Fruit fly (Drosophila melanogaster) whole organism, embryonic: Measurements from ENCODE around the gene smg.

Experiments
- BEAF-32 ChIP-seq: fragments of 200-800 bp; sonication (Bioruptor generic); optimal IDR thresholded peaks from 3 replicates; lab custom pipeline; 2017; ENCODE audit warnings: missing biosample characterization, missing genetic modification characterization, mild to moderate bottlenecking, moderate library complexity, missing genetic modification reagents
- CG10431 ChIP-seq: fragments of 200-800 bp; sonication (Bioruptor generic); optimal IDR thresholded peaks from 3 replicates; lab custom pipeline; 2018; ENCODE audit warnings: missing biosample characterization, mild to moderate bottlenecking, missing genetic modification characterization
- CG11398 ChIP-seq: fragments of 200-800 bp; sonication (Bioruptor generic); optimal IDR thresholded peaks from 2 replicates; lab custom pipeline; 2016; ENCODE audit warnings: missing biosample characterization, missing genetic modification characterization
- CG13775 ChIP-seq: fragments of 200-800 bp; sonication (Bioruptor generic); optimal IDR thresholded peaks from 3 replicates; lab custom pipeline; 2017; ENCODE audit warnings: missing biosample characterization, mild to moderate bottlenecking, missing genetic modification characterization
- CG14050 ChIP-seq: fragments of 200-800 bp; sonication (Bioruptor generic); IDR thresholded peaks from 3 replicates; pipeline ENCODE4 v1.3.6; 2022; ENCODE audit warnings: missing biosample characterization, missing genetic modification characterization
- CG14667 ChIP-seq: fragments of 200-800 bp; sonication (Bioruptor generic); IDR thresholded peaks from 2 replicates; pipeline ENCODE4 v1.3.6; 2022; ENCODE audit warnings: missing biosample characterization, missing genetic modification characterization
- CG16815 ChIP-seq: fragments of 200-800 bp; sonication (Bioruptor generic); optimal IDR thresholded peaks from 3 replicates; lab custom pipeline; 2017; ENCODE audit warnings: missing biosample characterization, mild to moderate bottlenecking, missing genetic modification characterization
- CG17829 ChIP-seq: fragments of 200-800 bp; optimal IDR thresholded peaks from 2 replicates; lab custom pipeline; 2019; ENCODE audit warnings: missing biosample characterization, mild to moderate bottlenecking, missing genetic modification characterization, moderate library complexity
- CG2712 ChIP-seq: fragments of 200-800 bp; optimal IDR thresholded peaks from 3 replicates; lab custom pipeline; 2019; ENCODE audit warnings: missing biosample characterization, mild to moderate bottlenecking, missing genetic modification characterization, moderate library complexity
- CG2889 ChIP-seq: fragments of 200-800 bp; sonication (Bioruptor generic); IDR thresholded peaks from 3 replicates; pipeline ENCODE4 v1.3.6; 2022; ENCODE audit warnings: missing biosample characterization, missing genetic modification characterization
- CG30403 ChIP-seq: fragments of 200-800 bp; sonication (Bioruptor generic); optimal IDR thresholded peaks from 3 replicates; lab custom pipeline; 2016; ENCODE audit warnings: missing biosample characterization, missing genetic modification characterization
- CG3726 ChIP-seq: fragments of 200-800 bp; sonication (Bioruptor generic); IDR thresholded peaks from 3 replicates; pipeline ENCODE4, ENCODE4 v1.3.6; 2022; ENCODE audit warnings: missing biosample characterization, missing genetic modification characterization
- CG3838 ChIP-seq: fragments of 200-800 bp; sonication (Bioruptor generic); optimal IDR thresholded peaks from 3 replicates; lab custom pipeline; 2016; ENCODE audit warnings: missing biosample characterization, missing genetic modification characterization
- CG4328 ChIP-seq: fragments of 200-800 bp; sonication (Bioruptor generic); optimal IDR thresholded peaks from 3 replicates; lab custom pipeline; 2017; ENCODE audit warnings: missing biosample characterization, missing genetic modification reagents, missing genetic modification characterization
- CG4404 ChIP-seq: fragments of 200-800 bp; sonication (Bioruptor generic); IDR thresholded peaks from 2 replicates; pipeline ENCODE4 v1.3.6; 2022; ENCODE audit warnings: missing biosample characterization, missing genetic modification characterization
- CG6272 ChIP-seq: fragments of 200-800 bp; sonication (Bioruptor generic); IDR thresholded peaks from 2 replicates; pipeline ENCODE4 v1.3.6; 2022; ENCODE audit warnings: missing biosample characterization, missing genetic modification characterization
- CG6654 ChIP-seq: fragments of 200-800 bp; sonication (Bioruptor generic); optimal IDR thresholded peaks from 2 replicates; lab custom pipeline; 2017; ENCODE audit warnings: missing biosample characterization, mild to moderate bottlenecking, missing genetic modification characterization
- CG7839 ChIP-seq: fragments of 200-800 bp; sonication (Bioruptor generic); optimal IDR thresholded peaks from 3 replicates; lab custom pipeline; 2018; ENCODE audit warnings: missing biosample characterization, mild to moderate bottlenecking, missing genetic modification characterization, moderate library complexity
- CG9727 ChIP-seq: fragments of 200-800 bp; sonication (Bioruptor generic); optimal IDR thresholded peaks from 3 replicates; lab custom pipeline; 2017; ENCODE audit warnings: missing biosample characterization, mild to moderate bottlenecking, missing genetic modification characterization
- Doc2 ChIP-seq: fragments of 200-800 bp; sonication (Bioruptor generic); IDR thresholded peaks from 2 replicates; pipeline ENCODE4 v1.3.6; 2022; ENCODE audit warnings: missing biosample characterization, missing genetic modification characterization
- Eip74EF ChIP-seq, 2 experiments: fragments of 200-800 bp in 1 of 2; fragments of >200 bp in 1 of 2; sonication (Bioruptor generic) in 1 of 2; optimal IDR thresholded peaks; 2 replicates each; lab custom pipeline; 2017 to 2019; ENCODE audit warnings: missing biosample characterization in 2 of 2, missing genetic modification characterization in 2 of 2, mild to moderate bottlenecking in 1 of 2, moderate library complexity in 1 of 2
- Ets97D ChIP-seq: fragments of 200-800 bp; sonication (Bioruptor generic); optimal IDR thresholded peaks from 3 replicates; lab custom pipeline; 2016; ENCODE audit warnings: missing biosample characterization, missing genetic modification characterization
- Fer3 ChIP-seq: fragments of 200-800 bp; sonication (Bioruptor generic); optimal IDR thresholded peaks from 2 replicates; lab custom pipeline; 2018; ENCODE audit warnings: missing biosample characterization, mild to moderate bottlenecking, missing genetic modification characterization, moderate library complexity
- HLH54F ChIP-seq: fragments of 200-800 bp; sonication (Bioruptor generic); optimal IDR thresholded peaks from 3 replicates; lab custom pipeline; 2016; ENCODE audit warnings: missing biosample characterization, missing genetic modification characterization
- Hmr ChIP-seq: fragments of 200-800 bp; sonication (Bioruptor generic); optimal IDR thresholded peaks from 3 replicates; lab custom pipeline; 2017; ENCODE audit warnings: mild to moderate bottlenecking, missing biosample characterization, missing genetic modification reagents, missing genetic modification characterization
- Kr ChIP-seq: fragments of 200-800 bp; sonication (Bioruptor generic); optimal IDR thresholded peaks from 2 replicates; lab custom pipeline; 2017; ENCODE audit warnings: missing biosample characterization, mild to moderate bottlenecking, missing genetic modification characterization
- Lhr ChIP-seq: fragments of 200-800 bp; sonication (Bioruptor generic); optimal IDR thresholded peaks from 3 replicates; lab custom pipeline; 2017; ENCODE audit warnings: mild to moderate bottlenecking, missing biosample characterization, missing genetic modification reagents, missing genetic modification characterization
- MESR4 ChIP-seq: fragments of 200-800 bp; sonication (Bioruptor generic); optimal IDR thresholded peaks from 2 replicates; lab custom pipeline; 2018; ENCODE audit warnings: missing biosample characterization, mild to moderate bottlenecking, missing genetic modification characterization, moderate library complexity
- Mrtf ChIP-seq: fragments of 200-800 bp; sonication (Bioruptor generic); IDR thresholded peaks from 3 replicates; pipeline ENCODE4 v1.3.6; 2022; ENCODE audit warnings: missing biosample characterization, missing genetic modification characterization
- NFAT ChIP-seq: fragments of 200-800 bp; sonication (Bioruptor generic); IDR thresholded peaks from 2 replicates; pipeline ENCODE4 v1.3.6; 2022; ENCODE audit warnings: missing biosample characterization, missing genetic modification characterization
- NK7.1 ChIP-seq: fragments of 200-800 bp; sonication (Bioruptor generic); optimal IDR thresholded peaks from 3 replicates; lab custom pipeline; 2016; ENCODE audit warnings: missing biosample characterization, missing genetic modification characterization
- Nf-YB ChIP-seq: fragments of 200-800 bp; sonication (Bioruptor generic); optimal IDR thresholded peaks from 3 replicates; lab custom pipeline; 2019; ENCODE audit warnings: missing biosample characterization, mild to moderate bottlenecking, missing genetic modification characterization, moderate library complexity
- Nf-YC ChIP-seq: fragments of 200-800 bp; optimal IDR thresholded peaks from 3 replicates; lab custom pipeline; 2019; ENCODE audit warnings: missing biosample characterization, mild to moderate bottlenecking, missing genetic modification characterization, moderate library complexity
- br ChIP-seq: fragments of >200 bp; optimal IDR thresholded peaks from 2 replicates; lab custom pipeline; 2017
- corto ChIP-seq: fragments of 200-800 bp; sonication (Bioruptor generic); optimal IDR thresholded peaks from 2 replicates; lab custom pipeline; 2016; ENCODE audit warnings: missing biosample characterization, mild to moderate bottlenecking, missing genetic modification characterization, moderate library complexity
- emc ChIP-seq: fragments of 200-800 bp; sonication (Bioruptor generic); optimal IDR thresholded peaks from 2 replicates; lab custom pipeline; 2016; ENCODE audit warnings: missing biosample characterization, missing genetic modification characterization
- gcm2 ChIP-seq: fragments of 200-800 bp; sonication (Bioruptor generic); optimal IDR thresholded peaks from 2 replicates; lab custom pipeline; 2016; ENCODE audit warnings: missing biosample characterization, missing genetic modification characterization
- gt ChIP-seq: fragments of 200-800 bp; sonication (Bioruptor generic); IDR thresholded peaks from 2 replicates; pipeline ENCODE4 v1.3.6; 2022; ENCODE audit warnings: missing biosample characterization, missing genetic modification characterization
- insv ChIP-seq, 2 experiments: fragments of 200-800 bp; sonication (Bioruptor generic); optimal IDR thresholded peaks; 3 replicates each; lab custom pipeline; 2016 to 2018; ENCODE audit warnings: missing biosample characterization in 2 of 2, missing genetic modification characterization in 2 of 2
- pb ChIP-seq: fragments of 200-800 bp; sonication (Bioruptor generic); optimal IDR thresholded peaks from 3 replicates; lab custom pipeline; 2016; ENCODE audit warnings: missing biosample characterization, missing genetic modification characterization
- peb ChIP-seq: fragments of 200-800 bp; sonication (Bioruptor generic); IDR thresholded peaks from 2 replicates; pipeline ENCODE4 v1.3.6; 2022; ENCODE audit warnings: missing biosample characterization, missing genetic modification characterization
- psq ChIP-seq: fragments of 200-800 bp; sonication (Bioruptor generic); optimal IDR thresholded peaks from 2 replicates; lab custom pipeline; 2017; ENCODE audit warnings: missing biosample characterization, missing genetic modification characterization
- ranshi ChIP-seq: fragments of 200-800 bp; sonication (Bioruptor generic); IDR thresholded peaks from 2 replicates; pipeline ENCODE4 v1.3.6; 2022; ENCODE audit warnings: missing biosample characterization, missing genetic modification characterization
- slbo ChIP-seq: fragments of 200-800 bp; sonication (Bioruptor generic); IDR thresholded peaks from 2 replicates; pipeline ENCODE4 v1.3.6; 2022; ENCODE audit warnings: missing biosample characterization, missing genetic modification characterization
- slou ChIP-seq: fragments of 200-800 bp; sonication (Bioruptor generic); optimal IDR thresholded peaks from 3 replicates; lab custom pipeline; 2016; ENCODE audit warnings: missing biosample characterization, missing genetic modification characterization
- sqz ChIP-seq: fragments of 200-800 bp; sonication (Bioruptor generic); optimal IDR thresholded peaks from 3 replicates; lab custom pipeline; 2018; ENCODE audit warnings: missing biosample characterization, mild to moderate bottlenecking, missing genetic modification characterization
- sug ChIP-seq: fragments of 200-800 bp; optimal IDR thresholded peaks from 2 replicates; lab custom pipeline; 2019; ENCODE audit warnings: missing biosample characterization, mild to moderate bottlenecking, missing genetic modification characterization, moderate library complexity
- tx ChIP-seq: fragments of 200-800 bp; sonication (Bioruptor generic); optimal IDR thresholded peaks from 2 replicates; lab custom pipeline; 2016; ENCODE audit warnings: missing biosample characterization, missing genetic modification characterization
- z ChIP-seq: fragments of 200-800 bp; sonication (Bioruptor generic); IDR thresholded peaks from 3 replicates; pipeline ENCODE4 v1.3.6; 2022; ENCODE audit warnings: missing biosample characterization, missing genetic modification characterization
- zfh1 ChIP-seq: fragments of 200-800 bp; sonication (Bioruptor generic); IDR thresholded peaks from 3 replicates; pipeline ENCODE4 v1.3.6; 2022; ENCODE audit warnings: missing biosample characterization, missing genetic modification characterization
- zfh2 ChIP-seq: fragments of 200-800 bp; sonication (Bioruptor generic); optimal IDR thresholded peaks from 2 replicates; lab custom pipeline; 2016; ENCODE audit warnings: missing biosample characterization, missing genetic modification characterization

The smg gene

dm6 chr3L:9045318-9045717 is 47.5 kb upstream of the smg start (continued):
- TF ChIP-seq NFAT (0 out of 2 replicates have a peak, but pooled peaks have one; percentile 34), Fer3 (tag; lab: Kevin White, UChicago) (peak; percentile 56), psq (GFP tag; lab: Kevin White, UChicago) (no peak), HLH54F (GFP tag; lab: Kevin White, UChicago) (no peak), Nf-YB (GFP tag; lab: Kevin White, UChicago) (peak; percentile 29), insv (GFP tag; optimal IDR thresholded peaks at IDR 0.05; lab: Kevin White, UChicago) (no peak), sqz (GFP tag; lab: Kevin White, UChicago) (peak; percentile 23), br (lab: Kevin White, UChicago) (no peak), CG2889 (0 out of 3 replicates have a peak, but pooled peaks have one; percentile 49), ranshi (GFP tag; lab: Robert Waterston, UW) (peak; percentile 72; the same call in 1 of the 2 replicates), CG13775 (peak; percentile 29), CG4404 (GFP tag; lab: Robert Waterston, UW) (peak; percentile 77), slou (no peak), slbo (GFP tag; lab: Robert Waterston, UW) (peak; percentile 69), CG14667 (peak; percentile 61), CG9727 (GFP tag; lab: Kevin White, UChicago) (peak; percentile 85), CG14050 (GFP tag; lab: Robert Waterston, UW) (peak; percentile 59), corto (peak; percentile 28), MESR4 (GFP tag; lab: Kevin White, UChicago) (no peak), CG3726 (GFP tag; lab: Robert Waterston, UW) (peak; percentile 58; the same call in 1 of the 3 replicates), CG16815 (peak; percentile 21), tx (GFP tag; lab: Kevin White, UChicago) (no peak), Mrtf (GFP tag; lab: Robert Waterston, UW) (peak; percentile 60; the same call in 2 of the 3 replicates), peb (GFP tag; lab: Robert Waterston, UW) (peak; percentile 71), CG10431 (no peak), Kr (GFP tag; lab: Kevin White, UChicago) (no peak), Doc2 (GFP tag; lab: Robert Waterston, UW) (peak; percentile 72; the same call in 1 of the 2 replicates), CG4328 (GFP tag; lab: Kevin White, UChicago) (peak; percentile 16), gt (GFP tag; lab: Robert Waterston, UW) (peak; percentile 64; the same call in 1 of the 2 replicates), CG6272 (GFP tag; lab: Robert Waterston, UW) (peak; percentile 32; the same call in 1 of the 2 replicates), sug (tag; lab: Kevin White, UChicago) (no peak), Nf-YC (peak; percentile 33), Lhr (GFP tag; lab: Kevin White, UChicago) (no peak), CG30403 (GFP tag; lab: Kevin White, UChicago) (peak; percentile 60), CG7839 (tag; lab: Kevin White, UChicago) (peak; percentile 68), z (GFP tag; lab: Robert Waterston, UW) (no peak), Ets97D (GFP tag; lab: Kevin White, UChicago) (peak; percentile 15), BEAF-32 (GFP tag; lab: Kevin White, UChicago) (no peak), emc (GFP tag; lab: Kevin White, UChicago) (peak; percentile 40), zfh2 (GFP tag; lab: Kevin White, UChicago) (peak; percentile 35), CG17829 (tag; lab: Kevin White, UChicago) (peak; percentile 83), CG2712 (tag; lab: Kevin White, UChicago) (peak; percentile 84), pb (GFP tag; lab: Kevin White, UChicago) (peak; percentile 61), Eip74EF (GFP tag; optimal IDR thresholded peaks at IDR 0.05; lab: Kevin White, UChicago) (peak in 1 of 2 experiments; percentile 50), zfh1 (GFP tag; lab: Robert Waterston, UW) (peak; percentile 76; the same call in 2 of the 3 replicates), Hmr (GFP tag; lab: Kevin White, UChicago) (peak; percentile 17), CG3838 (no peak), NK7.1 (GFP tag; lab: Kevin White, UChicago) (peak; percentile 15), CG11398 (GFP tag; lab: Kevin White, UChicago) (no peak), gcm2 (GFP tag; lab: Kevin White, UChicago) (no peak), CG6654 (peak; percentile 19)
